Fruit fly (Drosophila melanogaster): ENCODE measurements around the gene Ide.

The Ide gene

DNA sequence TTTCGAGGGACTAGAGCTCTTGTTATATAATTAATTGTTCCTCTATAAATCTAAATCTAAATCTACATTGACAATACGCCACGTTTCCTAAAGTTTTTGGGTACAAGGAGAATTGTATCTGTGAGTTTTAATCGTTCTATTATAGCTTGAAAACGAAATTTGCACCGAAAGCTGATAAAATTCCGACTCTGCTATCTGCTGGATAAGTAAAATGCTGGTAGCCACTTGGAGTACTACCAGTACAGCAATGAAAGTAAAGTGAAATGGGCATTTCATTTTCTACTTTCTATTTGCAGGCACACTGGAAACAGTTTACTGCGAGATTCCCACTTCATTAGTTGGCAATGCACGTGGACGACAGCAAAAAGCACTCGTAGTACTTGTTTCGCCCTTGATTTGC, 22.5 kb downstream of the Ide start, which contains the start of gene CG5618:
Gene CG5618 (plus strand): TSS at position 301 of the 400 bp plus-strand sequence.
- no peak for TF ChIP-seq Pif1B (GFP tag; optimal IDR thresholded peaks at IDR 0.05)
- TF ChIP-seq CG4496 (GFP tag; IDR thresholded peaks at IDR 0.05), result no peak
- no peak for TF ChIP-seq rn (GFP tag; IDR thresholded peaks at IDR 0.05)
- no peak for TF ChIP-seq D1 (tag; optimal IDR thresholded peaks at IDR 0.05)
- TF ChIP-seq CG34367 (tag; optimal IDR thresholded peaks at IDR 0.05), result no peak
- no peak for TF ChIP-seq CG8301 (tag; optimal IDR thresholded peaks at IDR 0.05)
- TF ChIP-seq CG15710 (tag; optimal IDR thresholded peaks at IDR 0.05), result no peak
- no peak for TF ChIP-seq CG8159 (tag; optimal IDR thresholded peaks at IDR 0.05)
- no peak for TF ChIP-seq Pif1A (GFP tag; optimal IDR thresholded peaks at IDR 0.05)
- no peak for TF ChIP-seq Ets98B (GFP tag; IDR thresholded peaks at IDR 0.05)
- no peak for TF ChIP-seq gl (tag; optimal IDR thresholded peaks at IDR 0.05)
- TF ChIP-seq CG17806 (tag; optimal IDR thresholded peaks at IDR 0.05), result no peak
- TF ChIP-seq EcR (GFP tag; optimal IDR thresholded peaks at IDR 0.05), result no peak
- no peak for TF ChIP-seq Snoo (tag; optimal IDR thresholded peaks at IDR 0.05)

DNA sequence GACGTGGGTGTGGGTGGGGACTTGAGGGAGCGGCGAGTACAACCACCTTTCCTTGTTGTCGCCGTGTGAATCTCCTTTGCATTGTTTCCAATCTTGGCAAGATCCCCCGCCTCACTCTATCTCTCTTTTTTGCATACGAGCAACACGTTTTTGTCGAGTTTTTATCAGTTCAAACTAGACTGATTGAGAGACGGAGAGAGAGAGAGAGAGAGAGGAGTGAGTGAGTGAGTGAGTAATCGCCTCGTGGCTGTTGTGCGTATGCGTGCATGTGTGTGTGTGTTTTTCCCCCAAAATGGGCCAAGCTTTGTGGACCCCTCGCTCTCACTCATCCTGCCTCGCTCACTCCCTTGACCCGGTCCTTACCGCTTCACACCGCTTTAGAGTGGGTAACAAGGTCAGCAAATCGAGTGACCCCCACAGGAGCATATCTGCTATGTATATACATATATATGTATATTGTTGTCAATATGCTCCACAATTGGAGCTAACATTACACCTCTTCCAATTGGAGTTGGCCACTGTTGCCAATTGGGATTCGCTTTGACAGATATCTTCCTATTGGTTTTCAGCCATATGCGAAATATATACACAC, 26.3 kb downstream of the Ide start:
- TF ChIP-seq CG34367 (tag; optimal IDR thresholded peaks at IDR 0.05), result no peak
- TF ChIP-seq EcR (GFP tag; optimal IDR thresholded peaks at IDR 0.05), result peak; percentile 95
- TF ChIP-seq gl (tag; optimal IDR thresholded peaks at IDR 0.05), result no peak
- no peak for TF ChIP-seq Pif1A (GFP tag; optimal IDR thresholded peaks at IDR 0.05)
- TF ChIP-seq CG4496 (GFP tag; IDR thresholded peaks at IDR 0.05), result 0 out of 3 replicates have a peak, but pooled peaks have one; percentile 39
- TF ChIP-seq CG8301 (tag; optimal IDR thresholded peaks at IDR 0.05), result no peak
- TF ChIP-seq rn (GFP tag; IDR thresholded peaks at IDR 0.05), result no peak
- no peak; the same call in 2 of the 3 replicates for TF ChIP-seq fd96Ca (GFP tag; IDR thresholded peaks at IDR 0.05)
- no peak for TF ChIP-seq Pif1B (GFP tag; optimal IDR thresholded peaks at IDR 0.05)
- TF ChIP-seq CG17806 (tag; optimal IDR thresholded peaks at IDR 0.05), result no peak
- TF ChIP-seq CG32121 (GFP tag; IDR thresholded peaks at IDR 0.05), result 0 out of 2 replicates have a peak, but pooled peaks have one; percentile 29
- 0 out of 2 replicates have a peak, but pooled peaks have one; percentile 46 for TF ChIP-seq CG12605 (GFP tag; IDR thresholded peaks at IDR 0.05)
- TF ChIP-seq CG10348 (GFP tag; IDR thresholded peaks at IDR 0.05), result no peak
- no peak for TF ChIP-seq CG13204 (GFP tag; optimal IDR thresholded peaks at IDR 0.05)
- no peak for TF ChIP-seq Snoo (tag; optimal IDR thresholded peaks at IDR 0.05)
- no peak for TF ChIP-seq CG9948 (tag; optimal IDR thresholded peaks at IDR 0.05)
- no peak for TF ChIP-seq CG8159 (tag; optimal IDR thresholded peaks at IDR 0.05)
- TF ChIP-seq D1 (tag; optimal IDR thresholded peaks at IDR 0.05), result no peak
- peak; percentile 44; the same call in 1 of the 2 replicates for TF ChIP-seq Ets98B (GFP tag; IDR thresholded peaks at IDR 0.05)
- no peak for TF ChIP-seq CG15710 (tag; optimal IDR thresholded peaks at IDR 0.05)
- TF ChIP-seq CG14655 (GFP tag; optimal IDR thresholded peaks at IDR 0.05), result no peak

DNA sequence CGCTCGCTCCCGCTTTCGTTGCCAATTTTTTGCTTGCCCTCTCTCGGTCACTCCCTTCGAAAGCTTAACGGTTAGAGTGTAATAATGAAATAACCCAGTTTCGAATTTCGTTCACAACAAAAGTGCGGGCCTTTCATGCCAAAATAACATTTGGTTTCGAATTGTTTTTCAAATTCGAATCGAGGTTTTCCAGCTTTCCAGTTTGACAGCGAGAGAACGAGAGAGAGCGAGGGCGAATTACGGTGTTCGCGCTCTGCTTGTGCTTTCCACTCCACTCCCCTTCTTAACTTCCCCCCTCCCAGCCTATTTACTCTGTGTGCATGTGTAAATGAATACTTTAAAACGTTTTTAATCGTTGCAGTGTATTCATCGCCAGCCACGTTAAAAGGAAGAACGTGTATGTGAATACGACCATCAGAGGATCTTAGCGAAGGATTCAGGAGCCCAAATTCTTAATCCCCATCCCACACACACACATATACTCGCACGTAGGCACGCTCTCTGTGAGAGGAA, 27.1 kb downstream of the Ide start:
- TF ChIP-seq CG9948 (tag; optimal IDR thresholded peaks at IDR 0.05) (no peak), CG17806 (tag; optimal IDR thresholded peaks at IDR 0.05) (no peak), fd96Ca (GFP tag; IDR thresholded peaks at IDR 0.05) (no peak), CG32121 (GFP tag; IDR thresholded peaks at IDR 0.05) (no peak), CG15710 (tag; optimal IDR thresholded peaks at IDR 0.05) (no peak), Snoo (tag; optimal IDR thresholded peaks at IDR 0.05) (no peak), Pif1A (GFP tag; optimal IDR thresholded peaks at IDR 0.05) (no peak), CG34367 (tag; optimal IDR thresholded peaks at IDR 0.05) (no peak), Ets98B (GFP tag; IDR thresholded peaks at IDR 0.05) (no peak), gl (tag; optimal IDR thresholded peaks at IDR 0.05) (no peak), CG12605 (GFP tag; IDR thresholded peaks at IDR 0.05) (no peak), Pif1B (GFP tag; optimal IDR thresholded peaks at IDR 0.05) (no peak), CG8301 (tag; optimal IDR thresholded peaks at IDR 0.05) (no peak)

DNA sequence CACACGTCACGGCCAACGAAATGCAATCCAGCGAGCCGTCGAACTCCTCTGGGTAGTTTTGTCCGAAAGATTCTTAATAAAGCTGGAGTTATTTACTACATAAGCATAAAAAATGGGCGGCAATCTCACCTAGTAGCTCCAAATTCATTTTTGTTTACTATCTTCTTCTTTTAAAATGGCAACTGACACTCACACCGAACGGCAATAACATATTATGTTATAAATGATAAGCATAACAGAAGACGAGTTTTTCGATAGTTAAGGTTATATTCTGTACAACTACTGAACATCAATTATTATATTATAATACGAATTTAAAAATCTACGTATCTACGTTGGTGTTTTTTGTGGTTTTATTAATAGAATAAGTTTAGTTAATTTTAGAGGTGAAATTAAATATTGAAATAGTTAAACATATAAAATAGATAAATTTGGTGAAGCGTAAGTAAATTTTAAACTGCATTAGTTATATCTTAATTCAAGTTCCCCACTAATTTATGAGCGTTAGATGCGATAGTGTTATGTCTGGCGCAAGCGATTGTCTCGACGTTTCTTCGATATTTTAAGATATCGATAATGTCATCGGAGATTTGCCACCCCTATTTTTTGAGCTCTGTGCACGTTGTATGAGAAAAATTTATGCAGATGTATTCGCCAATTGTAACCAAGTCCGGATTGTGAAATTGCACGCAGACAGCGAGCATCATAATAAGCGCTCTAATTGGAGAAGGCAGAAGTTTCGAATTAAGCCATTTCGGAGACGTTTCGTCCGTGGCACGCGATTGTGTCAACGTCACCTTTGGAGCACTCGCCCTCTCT, 27.7 kb downstream of the Ide start, which contains the start of the genes Rbbp5 and eRF1:
Gene Rbbp5 (minus strand): TSS at position 181 of the 819 bp plus-strand sequence.
Gene eRF1 (plus strand): TSS at position 594 of the 819 bp plus-strand sequence.
- TF ChIP-seq CG32121 (GFP tag; IDR thresholded peaks at IDR 0.05) (peak; percentile 62; the same call in 1 of the 2 replicates), CG10348 (GFP tag; IDR thresholded peaks at IDR 0.05) (no peak), gl (tag; optimal IDR thresholded peaks at IDR 0.05) (no peak), EcR (GFP tag; optimal IDR thresholded peaks at IDR 0.05) (no peak), Ets98B (GFP tag; IDR thresholded peaks at IDR 0.05) (no peak), fd96Ca (GFP tag; IDR thresholded peaks at IDR 0.05) (no peak; the same call in 2 of the 3 replicates), CG8301 (tag; optimal IDR thresholded peaks at IDR 0.05) (peak; percentile 6), CG15710 (tag; optimal IDR thresholded peaks at IDR 0.05) (peak; percentile 66), CG34367 (tag; optimal IDR thresholded peaks at IDR 0.05) (no peak), Snoo (tag; optimal IDR thresholded peaks at IDR 0.05) (peak; percentile 43), CG17806 (tag; optimal IDR thresholded peaks at IDR 0.05) (peak; percentile 46), Pif1A (GFP tag; optimal IDR thresholded peaks at IDR 0.05) (no peak), CG9948 (tag; optimal IDR thresholded peaks at IDR 0.05) (peak; percentile 37), D1 (tag; optimal IDR thresholded peaks at IDR 0.05) (no peak), CG12605 (GFP tag; IDR thresholded peaks at IDR 0.05) (no peak), CG4496 (GFP tag; IDR thresholded peaks at IDR 0.05) (no peak), CG14655 (GFP tag; optimal IDR thresholded peaks at IDR 0.05) (no peak), rn (GFP tag; IDR thresholded peaks at IDR 0.05) (peak; percentile 63), CG13204 (GFP tag; optimal IDR thresholded peaks at IDR 0.05) (no peak), CG8159 (tag; optimal IDR thresholded peaks at IDR 0.05) (peak; percentile 61), Pif1B (GFP tag; optimal IDR thresholded peaks at IDR 0.05) (peak; percentile 18)

DNA sequence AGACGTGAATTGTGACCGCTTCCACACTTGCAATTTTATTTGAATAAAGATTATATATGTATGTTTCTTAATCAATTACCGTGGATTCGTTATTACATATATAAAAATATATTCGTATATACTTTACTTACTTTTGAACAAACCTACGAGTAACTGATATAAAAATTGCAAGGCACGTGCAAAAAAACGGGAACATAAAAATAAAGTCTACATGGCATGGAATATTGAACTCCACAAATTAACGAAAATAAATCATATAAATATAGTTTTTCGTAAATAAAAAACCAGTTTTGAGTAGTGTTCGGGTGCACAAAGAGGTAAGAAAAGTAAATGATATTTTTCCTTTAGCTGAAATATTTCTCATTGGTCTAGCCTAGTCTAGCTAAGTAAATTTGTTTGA, 33.4 kb downstream of the Ide start, which contains the start of gene Spn77Bc:
Gene Spn77Bc (plus strand): TSS at position 301 of the 400 bp plus-strand sequence.
- no peak for TF ChIP-seq gl (tag; optimal IDR thresholded peaks at IDR 0.05)
- TF ChIP-seq CG17806 (tag; optimal IDR thresholded peaks at IDR 0.05), result no peak
- no peak for TF ChIP-seq CG8301 (tag; optimal IDR thresholded peaks at IDR 0.05)
- TF ChIP-seq CG34367 (tag; optimal IDR thresholded peaks at IDR 0.05), result no peak
- TF ChIP-seq CG14655 (GFP tag; optimal IDR thresholded peaks at IDR 0.05), result no peak
- no peak for TF ChIP-seq CG9948 (tag; optimal IDR thresholded peaks at IDR 0.05)
- TF ChIP-seq EcR (GFP tag; optimal IDR thresholded peaks at IDR 0.05), result no peak
- TF ChIP-seq Pif1B (GFP tag; optimal IDR thresholded peaks at IDR 0.05), result no peak
- no peak for TF ChIP-seq CG10348 (GFP tag; IDR thresholded peaks at IDR 0.05)
- no peak for TF ChIP-seq Pif1A (GFP tag; optimal IDR thresholded peaks at IDR 0.05)
- no peak for TF ChIP-seq D1 (tag; optimal IDR thresholded peaks at IDR 0.05)
- no peak for TF ChIP-seq Snoo (tag; optimal IDR thresholded peaks at IDR 0.05)
- no peak for TF ChIP-seq CG8159 (tag; optimal IDR thresholded peaks at IDR 0.05)

All from whole organism, pupa.